Fruit fly (Drosophila melanogaster): ENCODE results near the gene Ank.
A peak's percentile ranks its signal among the peaks of the same experiment; 100 is the strongest.

Ank gene

DNA sequence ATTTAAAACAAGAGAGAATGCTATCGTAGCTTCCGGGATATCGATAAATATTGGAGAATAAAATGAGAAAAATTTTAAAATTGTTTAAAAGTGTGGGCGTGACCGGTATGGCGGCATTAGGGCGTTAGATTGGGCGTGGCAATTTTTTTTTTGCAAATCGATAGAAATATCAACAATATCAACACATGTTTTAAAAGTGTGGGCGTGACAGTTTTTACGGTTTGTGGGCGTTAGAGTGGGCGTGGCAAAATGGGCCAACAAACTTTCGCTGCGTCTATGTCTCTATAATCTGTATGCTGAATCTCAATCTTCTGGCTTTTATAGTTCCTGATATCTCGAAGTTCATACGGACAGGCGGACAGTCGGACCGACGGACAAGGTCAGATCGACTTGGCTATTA lies 19.5 kb upstream of the Ank start:
- no peak for TF ChIP-seq OdsH (GFP tag; optimal IDR thresholded peaks at IDR 0.05)
- no peak for TF ChIP-seq CG6276 (GFP tag; optimal IDR thresholded peaks at IDR 0.05)
- TF ChIP-seq CG10631 (GFP tag; optimal IDR thresholded peaks at IDR 0.05) = no peak
- no peak for TF ChIP-seq fkh (GFP tag; optimal IDR thresholded peaks at IDR 0.05)
- TF ChIP-seq Smox (GFP tag; optimal IDR thresholded peaks at IDR 0.05) = no peak
- no peak for TF ChIP-seq svp (GFP tag)
- no peak for TF ChIP-seq spab (GFP tag; optimal IDR thresholded peaks at IDR 0.05)
- TF ChIP-seq CG8319 (GFP tag; optimal IDR thresholded peaks at IDR 0.05) = no peak
- no peak for TF ChIP-seq acj6 (GFP tag; optimal IDR thresholded peaks at IDR 0.05)
- TF ChIP-seq CG1621 (tag; optimal IDR thresholded peaks at IDR 0.05) = no peak
- TF ChIP-seq net (GFP tag; optimal IDR thresholded peaks at IDR 0.05) = no peak
- no peak for TF ChIP-seq CG11762 (GFP tag; optimal IDR thresholded peaks at IDR 0.05; ENCODE audit: insufficient read depth)
- TF ChIP-seq Met (GFP tag; optimal IDR thresholded peaks at IDR 0.05) = no peak
- no peak for TF ChIP-seq CG11902 (GFP tag; optimal IDR thresholded peaks at IDR 0.05)

DNA sequence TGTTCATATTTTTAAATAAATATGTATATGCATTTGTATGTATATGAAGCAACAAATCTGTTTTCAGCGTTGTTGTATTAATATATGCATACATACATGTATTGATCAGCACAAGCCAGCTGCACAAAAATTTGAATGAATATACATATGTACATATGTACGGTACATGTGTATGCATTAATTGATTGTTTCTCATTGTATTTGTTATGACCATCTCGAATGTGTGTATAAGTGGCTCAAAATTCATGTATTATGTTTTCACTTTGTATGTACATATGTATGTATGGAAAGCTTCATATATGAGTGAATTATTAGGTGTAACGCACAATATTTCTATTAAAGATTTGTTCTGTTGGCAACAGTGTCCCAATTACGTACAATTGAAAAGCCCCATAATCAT lies 6.3 kb upstream of the Ank start:
- no peak for TF ChIP-seq Sox102F (GFP tag; optimal IDR thresholded peaks at IDR 0.05)
- peak; percentile 13 for TF ChIP-seq dsx (GFP tag; optimal IDR thresholded peaks at IDR 0.05; ENCODE audit: poor library complexity, severe bottlenecking)

- no peak for TF ChIP-seq Lpt (GFP tag; optimal IDR thresholded peaks at IDR 0.05)
- peak; percentile 94 for TF ChIP-seq fkh (GFP tag; optimal IDR thresholded peaks at IDR 0.05)
- peak; percentile 13 for TF ChIP-seq cyc (GFP tag; optimal IDR thresholded peaks at IDR 0.05)
- no peak for TF ChIP-seq Hr38 (GFP tag; optimal IDR thresholded peaks at IDR 0.05)
- peak; percentile 11 for TF ChIP-seq CG6854 (GFP tag; optimal IDR thresholded peaks at IDR 0.05)
- peak; percentile 33 for TF ChIP-seq Sox14 (GFP tag; optimal IDR thresholded peaks at IDR 0.05)
- peak; percentile 71 for TF ChIP-seq Eip78C (GFP tag)
- peak; percentile 32 for TF ChIP-seq dsx (GFP tag; optimal IDR thresholded peaks at IDR 0.05; ENCODE audit: poor library complexity, severe bottlenecking)
- peak; percentile 19 for TF ChIP-seq Ets96B (tag; optimal IDR thresholded peaks at IDR 0.05)
- no peak for TF ChIP-seq Ets21C (GFP tag; optimal IDR thresholded peaks at IDR 0.05)
- peak in 1 of 2 experiments; percentile 55 for TF ChIP-seq ss (GFP tag; optimal IDR thresholded peaks at IDR 0.05)
- no peak for TF ChIP-seq CG3919 (GFP tag; optimal IDR thresholded peaks at IDR 0.05)
Observed at dm6 chr4:131958-132623, 2.4 kb upstream of the Ank start, which contains the start of gene anne. Gene anne, plus strand, starts transcription at chr4:132220.

DNA sequence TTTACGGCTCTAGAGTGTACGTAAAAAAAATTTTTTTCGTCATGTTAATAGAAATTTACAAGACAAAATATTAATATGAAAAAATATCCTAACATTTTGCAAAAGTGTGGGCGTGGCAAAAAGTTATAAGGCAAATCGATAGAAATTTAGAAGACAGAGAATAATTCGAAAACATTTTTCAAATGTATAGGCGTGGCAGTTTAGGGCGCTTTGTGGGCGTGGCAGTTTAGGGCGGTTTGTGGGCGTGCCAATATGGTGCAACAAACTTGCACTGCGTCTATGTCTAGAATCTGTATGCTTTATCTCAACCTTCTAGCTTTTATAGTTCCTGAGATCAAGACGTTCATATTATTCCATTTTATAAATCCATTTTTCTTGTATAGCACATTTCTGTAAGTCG lies 1.3 kb upstream of the Ank start:
- TF ChIP-seq acj6 (GFP tag; optimal IDR thresholded peaks at IDR 0.05) = no peak
- TF ChIP-seq CG8632 (GFP tag; optimal IDR thresholded peaks at IDR 0.05) = no peak
- TF ChIP-seq CG9139 (GFP tag; optimal IDR thresholded peaks at IDR 0.05) = no peak
- TF ChIP-seq salr (GFP tag; optimal IDR thresholded peaks at IDR 0.05) = no peak
- TF ChIP-seq CG11762 (GFP tag; optimal IDR thresholded peaks at IDR 0.05; ENCODE audit: insufficient read depth) = no peak
- no peak for TF ChIP-seq CG11902 (GFP tag; optimal IDR thresholded peaks at IDR 0.05)
- no peak for TF ChIP-seq ss (GFP tag; optimal IDR thresholded peaks at IDR 0.05)
- TF ChIP-seq CG3919 (GFP tag; optimal IDR thresholded peaks at IDR 0.05) = no peak
- no peak for TF ChIP-seq Eip75B (GFP tag; optimal IDR thresholded peaks at IDR 0.05)
- no peak for TF ChIP-seq CG10669 (GFP tag; optimal IDR thresholded peaks at IDR 0.05)
- no peak for TF ChIP-seq esn (GFP tag; optimal IDR thresholded peaks at IDR 0.05)
- no peak for TF ChIP-seq Gug (GFP tag; IDR thresholded peaks at IDR 0.05)
- no peak for TF ChIP-seq fkh (GFP tag; optimal IDR thresholded peaks at IDR 0.05)
- no peak for TF ChIP-seq CG8119 (GFP tag; IDR thresholded peaks at IDR 0.05)
- no peak for TF ChIP-seq OdsH (GFP tag; optimal IDR thresholded peaks at IDR 0.05)
- TF ChIP-seq Hr4 (GFP tag; optimal IDR thresholded peaks at IDR 0.05) = no peak
- no peak for TF ChIP-seq CG32006 (GFP tag; optimal IDR thresholded peaks at IDR 0.05)

Data from whole organism, prepupa.